Worm (Caenorhabditis elegans): ENCODE measurements around the gene srw-139.

- TF ChIP-seq pha-4 (tag; optimal IDR thresholded peaks at IDR 0.05), result no peak
- TF ChIP-seq nhr-28 (tag; optimal IDR thresholded peaks at IDR 0.05), result no peak
- TF ChIP-seq ama-1 (optimal IDR thresholded peaks at IDR 0.05), result no peak
Observed at ce11 chrV:3024274-3024673, 39.1 kb upstream of the srw-139 start, which contains the start of gene asp-8.

Measured in whole organism, L3 larva.